Worm (Caenorhabditis elegans): Measurements from ENCODE around the gene nlp-2.

- TF ChIP-seq nhr-11 (tag; optimal IDR thresholded peaks at IDR 0.05) = no peak
- TF ChIP-seq nhr-6 (tag; optimal IDR thresholded peaks at IDR 0.05) = no peak
- no peak for TF ChIP-seq lin-39 (tag; optimal IDR thresholded peaks at IDR 0.05)
- no peak for TF ChIP-seq unc-39 (tag; optimal IDR thresholded peaks at IDR 0.05)
- no peak for TF ChIP-seq ZK546.5 (tag; optimal IDR thresholded peaks at IDR 0.05)
- TF ChIP-seq mbf-1 (tag; optimal IDR thresholded peaks at IDR 0.05) = no peak
- TF ChIP-seq lin-13 (GFP tag; optimal IDR thresholded peaks at IDR 0.05) = no peak
Observed at ce11 chrX:2321758-2322157, 22.8 kb downstream of the nlp-2 start.

All from whole organism, L2 larva.